Worm (Caenorhabditis elegans): ENCODE data around the gene nhr-133.

- no peak for TF ChIP-seq nhr-28 (tag; optimal IDR thresholded peaks at IDR 0.05)
- no peak for TF ChIP-seq mab-5 (tag; optimal IDR thresholded peaks at IDR 0.05)
- TF ChIP-seq bed-3 (GFP tag; optimal IDR thresholded peaks at IDR 0.05): no peak
- no peak for TF ChIP-seq nhr-76 (tag; optimal IDR thresholded peaks at IDR 0.05)
- TF ChIP-seq elt-3 (tag; optimal IDR thresholded peaks at IDR 0.05): no peak
Measured at ce11 chrV:2179214-2179613, 32.7 kb downstream of the nhr-133 start, which contains the start of gene cyp-33C1.

Data from whole organism, mixed stage, embryonic.